Worm (Caenorhabditis elegans) whole organism, L4 larva: ENCODE measurements around the gene C17H12.12.

Experiments
- F26F4.8 ChIP-seq: fragments of 200-800 bp; sonication (Bioruptor generic); conservative IDR thresholded peaks from 2 replicates; pipeline ENCODE4 v1.3.6; 2022; ENCODE audit warnings: missing genetic modification characterization, missing compliant biosample characterization
- F37D6.2 ChIP-seq: sonication (generic microtip); optimal IDR thresholded peaks from 2 replicates; lab custom pipeline; 2016; ENCODE audit warnings: mild to moderate bottlenecking, missing genetic modification characterization, missing compliant biosample characterization
- F49E8.2 ChIP-seq: sonication (generic microtip); optimal IDR thresholded peaks from 2 replicates; lab custom pipeline; 2016; ENCODE audit warnings: missing compliant biosample characterization, mild to moderate bottlenecking, missing genetic modification characterization, borderline replicate concordance
- T20F7.1 ChIP-seq: fragments of 200-800 bp; sonication (Bioruptor generic); optimal IDR thresholded peaks from 2 replicates; lab custom pipeline; 2018; ENCODE audit warnings: mild to moderate bottlenecking, missing genetic modification characterization, missing compliant biosample characterization
- T26A8.4 ChIP-seq: fragments of 200-800 bp; sonication (Bioruptor generic); IDR thresholded peaks from 2 replicates; pipeline ENCODE4 v1.3.6; 2022; ENCODE audit warnings: missing genetic modification characterization, missing compliant biosample characterization
- Y5F2A.4 ChIP-seq: fragments of 200-800 bp; sonication (Bioruptor generic); optimal IDR thresholded peaks from 2 replicates; lab custom pipeline; 2018; ENCODE audit warnings: mild to moderate bottlenecking, missing genetic modification characterization, missing compliant biosample characterization
- ZK337.2 ChIP-seq: fragments of 200-800 bp; sonication (Bioruptor generic); IDR thresholded peaks from 2 replicates; pipeline ENCODE4 v1.3.6; 2022; ENCODE audit warnings: missing genetic modification reagents, missing genetic modification characterization, missing compliant biosample characterization
- ama-1 ChIP-seq: fragments of 150-350 bp; optimal IDR thresholded peaks from 2 replicates; lab custom pipeline; 2014; ENCODE audit warnings: inconsistent platforms, mixed read lengths
- arid-1 ChIP-seq: fragments of 200-800 bp; sonication (Bioruptor generic); conservative IDR thresholded peaks from 2 replicates; pipeline ENCODE4 v1.3.6; 2022; ENCODE audit warnings: missing genetic modification reagents, missing genetic modification characterization, missing compliant biosample characterization
- attf-4 ChIP-seq: sonication (generic microtip); optimal IDR thresholded peaks from 3 replicates; lab custom pipeline; 2017; ENCODE audit warnings: missing biosample characterization, missing genetic modification characterization
- ceh-44 ChIP-seq: fragments of 200-800 bp; sonication (Bioruptor generic); IDR thresholded peaks from 2 replicates; pipeline ENCODE4 v1.3.6; 2022; ENCODE audit warnings: missing genetic modification reagents, missing genetic modification characterization, missing compliant biosample characterization
- ceh-62 ChIP-seq: sonication (generic microtip); optimal IDR thresholded peaks from 2 replicates; lab custom pipeline; 2017; ENCODE audit warnings: missing biosample characterization, missing genetic modification characterization
- ces-1 ChIP-seq: fragments of 150-350 bp; sonication (generic microtip); optimal IDR thresholded peaks from 4 replicates; lab custom pipeline; 2014; ENCODE audit warnings: missing biosample characterization, missing genetic modification reagents, missing genetic modification characterization
- cey-2 ChIP-seq: sonication (generic microtip); optimal IDR thresholded peaks from 3 replicates; lab custom pipeline; 2017; ENCODE audit warnings: missing genetic modification characterization, mild to moderate bottlenecking, missing compliant biosample characterization, antibody characterized with exemption, borderline replicate concordance; ENCODE audit not compliant: insufficient read depth
- ctbp-1 ChIP-seq: fragments of 200-800 bp; sonication (Bioruptor generic); IDR thresholded peaks from 2 replicates; pipeline ENCODE4 v1.3.6; 2022; ENCODE audit warnings: missing genetic modification reagents, missing genetic modification characterization, missing compliant biosample characterization
- daf-16 ChIP-seq, 3 experiments: sonication (generic microtip); optimal IDR thresholded peaks; 2 replicates each; lab custom pipeline; 2016 to 2017; ENCODE audit warnings: missing genetic modification characterization in 3 of 3, missing genetic modification reagents in 3 of 3, mild to moderate bottlenecking in 2 of 3, missing compliant biosample characterization in 2 of 3, missing biosample characterization in 1 of 3, moderate library complexity in 1 of 3
- dmd-6 ChIP-seq: fragments of 200-800 bp; sonication (Bioruptor generic); IDR thresholded peaks from 2 replicates; pipeline ENCODE4 v1.3.6; 2022; ENCODE audit warnings: missing genetic modification reagents, missing genetic modification characterization, missing compliant biosample characterization
- dmd-9 ChIP-seq: fragments of 200-800 bp; sonication (Bioruptor generic); IDR thresholded peaks from 2 replicates; pipeline ENCODE4 v1.3.6; 2022; ENCODE audit warnings: missing genetic modification reagents, missing genetic modification characterization, missing compliant biosample characterization
- dve-1 ChIP-seq: sonication (generic microtip); optimal IDR thresholded peaks from 2 replicates; lab custom pipeline; 2017; ENCODE audit warnings: antibody characterized with exemption, mild to moderate bottlenecking, missing genetic modification characterization, missing compliant biosample characterization; ENCODE audit not compliant: insufficient read depth
- egl-43 ChIP-seq: fragments of 200-800 bp; sonication (Bioruptor generic); IDR thresholded peaks from 2 replicates; pipeline ENCODE4 v1.3.6; 2022; ENCODE audit warnings: missing genetic modification reagents, missing genetic modification characterization, missing compliant biosample characterization
- hif-1 ChIP-seq, 2 experiments: sonication (generic microtip); optimal IDR thresholded peaks; 2 replicates each; lab custom pipeline; 2016 to 2017; ENCODE audit warnings: missing compliant biosample characterization in 2 of 2, missing genetic modification characterization in 2 of 2, missing genetic modification reagents in 2 of 2, missing genotype in 2 of 2, mild to moderate bottlenecking in 1 of 2
- hlh-11 ChIP-seq: fragments of 200-800 bp; sonication (Bioruptor generic); optimal IDR thresholded peaks from 2 replicates; lab custom pipeline; 2018; ENCODE audit warnings: mild to moderate bottlenecking, missing genetic modification characterization, missing compliant biosample characterization
- jun-1 ChIP-seq: fragments of 150-350 bp; optimal IDR thresholded peaks from 2 replicates; lab custom pipeline; 2014; ENCODE audit warnings: missing biosample characterization, missing genetic modification reagents, missing genetic modification characterization
- lim-7 ChIP-seq: fragments of 200-800 bp; sonication (Bioruptor generic); IDR thresholded peaks from 2 replicates; pipeline ENCODE4 v1.3.6; 2022; ENCODE audit warnings: missing genetic modification characterization, missing compliant biosample characterization
- lin-1 ChIP-seq: fragments of 200-800 bp; sonication (Bioruptor generic); IDR thresholded peaks from 2 replicates; pipeline ENCODE4 v1.3.6; 2022; ENCODE audit warnings: missing genetic modification reagents, missing genetic modification characterization, missing compliant biosample characterization
- lin-13 ChIP-seq: fragments of 150-350 bp; optimal IDR thresholded peaks from 2 replicates; lab custom pipeline; 2014; ENCODE audit warnings: missing biosample characterization, missing genetic modification reagents, missing genetic modification characterization
- lin-38 ChIP-seq: fragments of 200-800 bp; sonication (Bioruptor generic); IDR thresholded peaks from 2 replicates; pipeline ENCODE4 v1.3.6; 2022; ENCODE audit warnings: missing genetic modification reagents, missing genetic modification characterization, missing compliant biosample characterization
- mdl-1 ChIP-seq, 2 experiments: fragments of 150-350 bp in 1 of 2; sonication (generic microtip) in 1 of 2; optimal IDR thresholded peaks; 2 replicates each; lab custom pipeline; 2014 to 2017; ENCODE audit warnings: missing biosample characterization in 2 of 2, missing genetic modification characterization in 2 of 2
- mep-1 ChIP-seq: fragments of 150-350 bp; sonication (generic microtip); optimal IDR thresholded peaks from 3 replicates; lab custom pipeline; 2014; ENCODE audit warnings: missing biosample characterization, missing genetic modification characterization
- mes-2 ChIP-seq: sonication (generic microtip); optimal IDR thresholded peaks from 2 replicates; lab custom pipeline; 2016; ENCODE audit warnings: missing genotype, mild to moderate bottlenecking, missing genetic modification characterization, missing compliant biosample characterization; ENCODE audit not compliant: poor library complexity, severe bottlenecking
- mxl-3 ChIP-seq: fragments of 200-800 bp; sonication (Bioruptor generic); optimal IDR thresholded peaks from 2 replicates; lab custom pipeline; 2018; ENCODE audit warnings: mild to moderate bottlenecking, missing genetic modification characterization, missing compliant biosample characterization
- nhr-102 ChIP-seq: sonication (generic microtip); optimal IDR thresholded peaks from 2 replicates; lab custom pipeline; 2016; ENCODE audit warnings: mild to moderate bottlenecking, missing genetic modification characterization, moderate library complexity, missing compliant biosample characterization
- nhr-11 ChIP-seq: fragments of 150-350 bp; optimal IDR thresholded peaks from 2 replicates; lab custom pipeline; 2014; ENCODE audit warnings: missing biosample characterization, missing genetic modification characterization
- nhr-237 ChIP-seq: sonication (generic microtip); optimal IDR thresholded peaks from 2 replicates; lab custom pipeline; 2017; ENCODE audit warnings: missing biosample characterization, missing genetic modification characterization
- nhr-48 ChIP-seq: sonication (generic microtip); optimal IDR thresholded peaks from 2 replicates; lab custom pipeline; 2016; ENCODE audit warnings: mild to moderate bottlenecking, missing genetic modification characterization, missing compliant biosample characterization
- nhr-6 ChIP-seq: fragments of 150-350 bp; optimal IDR thresholded peaks from 2 replicates; lab custom pipeline; 2014; ENCODE audit warnings: missing biosample characterization, missing genetic modification characterization
- nhr-76 ChIP-seq: fragments of 150-350 bp; optimal IDR thresholded peaks from 2 replicates; lab custom pipeline; 2014; ENCODE audit warnings: missing biosample characterization, missing genetic modification characterization
- nhr-77 ChIP-seq: fragments of 150-350 bp; optimal IDR thresholded peaks from 2 replicates; lab custom pipeline; 2014; ENCODE audit warnings: missing biosample characterization, missing genetic modification characterization
- pha-4 ChIP-seq, 2 experiments: fragments of 150-350 bp in 1 of 2; fragments of 200-800 bp in 1 of 2; sonication (Bioruptor generic) in 1 of 2; IDR thresholded peaks in 1 of 2; optimal IDR thresholded peaks in 1 of 2; 2 replicates each; pipeline versions ENCODE4 v1.3.6 to Lab custom; 2014 to 2022; ENCODE audit warnings: missing genetic modification characterization in 2 of 2, missing genetic modification reagents in 2 of 2, missing biosample characterization in 1 of 2, missing compliant biosample characterization in 1 of 2
- php-3 ChIP-seq: fragments of 200-800 bp; sonication (Bioruptor generic); IDR thresholded peaks from 2 replicates; pipeline ENCODE4 v1.3.6; 2022; ENCODE audit warnings: missing genetic modification reagents, missing genetic modification characterization, missing compliant biosample characterization
- pqm-1 ChIP-seq: sonication (generic microtip); optimal IDR thresholded peaks from 2 replicates; lab custom pipeline; 2017; ENCODE audit warnings: missing biosample characterization, missing genetic modification characterization
- saeg-2 ChIP-seq: fragments of 200-800 bp; sonication (Bioruptor generic); IDR thresholded peaks from 2 replicates; pipeline ENCODE4 v1.3.6; 2022; ENCODE audit warnings: missing genetic modification reagents, missing genetic modification characterization, missing compliant biosample characterization
- sdz-12 ChIP-seq: fragments of 200-800 bp; sonication (Bioruptor generic); optimal IDR thresholded peaks from 2 replicates; lab custom pipeline; 2018; ENCODE audit warnings: mild to moderate bottlenecking, missing genetic modification characterization, missing compliant biosample characterization
- snpc-4 ChIP-seq: fragments of 150-350 bp; optimal IDR thresholded peaks from 2 replicates; lab custom pipeline; 2014; ENCODE audit warnings: missing biosample characterization, missing genetic modification characterization
- spr-1 ChIP-seq: sonication (generic microtip); optimal IDR thresholded peaks from 2 replicates; lab custom pipeline; 2016; ENCODE audit warnings: mild to moderate bottlenecking, missing genetic modification characterization, missing compliant biosample characterization
- unc-62 ChIP-seq, 3 experiments: fragments of 150-350 bp in 1 of 3; sonication (generic microtip); optimal IDR thresholded peaks in 2 of 3; peaks in 1 of 3; 1 replicate in 1 of 3; 2 replicates in 2 of 3; lab custom pipeline; 2014 to 2017; ENCODE audit warnings: missing biosample characterization in 3 of 3, missing genetic modification characterization in 3 of 3, missing genetic modification reagents in 3 of 3, missing genotype in 1 of 3
- vab-7 ChIP-seq: fragments of 200-800 bp; sonication (Bioruptor generic); IDR thresholded peaks from 2 replicates; pipeline ENCODE4 v1.3.6; 2022; ENCODE audit warnings: missing genetic modification reagents, missing genetic modification characterization, missing compliant biosample characterization
- zfp-2 ChIP-seq: sonication (generic microtip); optimal IDR thresholded peaks from 2 replicates; lab custom pipeline; 2016; ENCODE audit warnings: mild to moderate bottlenecking, missing genetic modification characterization, missing compliant biosample characterization

Gene C17H12.12

ce11 chrIV:6756374-6756773, 39.4 kb upstream of the C17H12.12 start:
- TF ChIP-seq mep-1 (tag; lab: Kevin White, UChicago) (peak; percentile 92), nhr-102 (tag; lab: Kevin White, UChicago) (peak; percentile 81), ZK337.2 (0 out of 2 replicates have a peak, but pooled peaks have one; percentile 39), lin-1 (GFP tag; lab: Robert Waterston, UW) (peak; percentile 59; the same call in 1 of the 2 replicates), egl-43 (GFP tag; lab: Robert Waterston, UW) (peak; percentile 84), sdz-12 (GFP tag; lab: Kevin White, UChicago) (peak; percentile 36), cey-2 (tag; lab: Kevin White, UChicago) (no peak), ceh-44 (GFP tag; lab: Robert Waterston, UW) (peak; percentile 83), nhr-6 (peak; percentile 94), ctbp-1 (peak; percentile 80), F26F4.8 (GFP tag; lab: Robert Waterston, UW) (0 out of 2 replicates have a peak, but pooled peaks have one; percentile 36), pqm-1 (tag; lab: Kevin White, UChicago) (peak; percentile 61), hlh-11 (peak; percentile 87), attf-4 (tag; lab: Kevin White, UChicago) (peak; percentile 3), nhr-76 (no peak), F49E8.2 (tag; lab: Kevin White, UChicago) (peak; percentile 72), ama-1 (lab: Kevin White, UChicago) (peak; percentile 59), snpc-4 (tag; lab: Kevin White, UChicago) (no peak), Y5F2A.4 (GFP tag; lab: Kevin White, UChicago) (no peak), lin-38 (peak; percentile 87), jun-1 (tag; lab: Kevin White, UChicago) (peak; percentile 57), nhr-48 (tag; lab: Kevin White, UChicago) (peak; percentile 72), lin-13 (GFP tag; lab: Kevin White, UChicago) (peak; percentile 56), saeg-2 (GFP tag; lab: Robert Waterston, UW) (0 out of 2 replicates have a peak, but pooled peaks have one; percentile 11), dmd-6 (GFP tag; lab: Robert Waterston, UW) (peak; percentile 61), unc-62 (GFP tag; optimal IDR thresholded peaks at IDR 0.05 in 1 of 2; lab: Kevin White, UChicago) (peak in 1 of 2 experiments; percentile 86), unc-62 (tag; optimal IDR thresholded peaks at IDR 0.05; lab: Kevin White, UChicago) (no peak), vab-7 (GFP tag; lab: Robert Waterston, UW) (peak; percentile 51; the same call in 1 of the 2 replicates), nhr-77 (tag; lab: Kevin White, UChicago) (peak; percentile 68), T20F7.1 (GFP tag; lab: Kevin White, UChicago) (peak; percentile 59), nhr-237 (tag; lab: Kevin White, UChicago) (no peak), arid-1 (GFP tag; lab: Robert Waterston, UW) (peak; percentile 64; the same call in 1 of the 2 replicates), php-3 (peak; percentile 45), dmd-9 (GFP tag; lab: Robert Waterston, UW) (no peak), F37D6.2 (tag; lab: Kevin White, UChicago) (peak; percentile 71), spr-1 (tag; lab: Kevin White, UChicago) (peak; percentile 75), nhr-11 (peak; percentile 84), mxl-3 (GFP tag; lab: Kevin White, UChicago) (peak; percentile 68), ces-1 (GFP tag; lab: Kevin White, UChicago) (peak; percentile 38), T26A8.4 (GFP tag; lab: Robert Waterston, UW) (peak; percentile 82), mes-2 (tag; lab: Kevin White, UChicago) (peak; percentile 92), dve-1 (tag; lab: Kevin White, UChicago) (peak; percentile 92), pha-4 (GFP tag; IDR thresholded peaks at IDR 0.05; lab: Robert Waterston, UW) (peak; percentile 86), pha-4 (tag; optimal IDR thresholded peaks at IDR 0.05; lab: Kevin White, UChicago) (no peak), lim-7 (GFP tag; lab: Robert Waterston, UW) (no peak), mdl-1 (tag; optimal IDR thresholded peaks at IDR 0.05; lab: Kevin White, UChicago) (peak; percentile 55 to 62), daf-16 (GFP tag; optimal IDR thresholded peaks at IDR 0.05; lab: Kevin White, UChicago) (peak in 1 of 2 experiments; percentile 57), daf-16 (tag; optimal IDR thresholded peaks at IDR 0.05; lab: Kevin White, UChicago) (peak; percentile 90), zfp-2 (tag; lab: Kevin White, UChicago) (peak; percentile 48), hif-1 (tag; optimal IDR thresholded peaks at IDR 0.05; lab: Kevin White, UChicago) (peak; percentile 20 to 84), ceh-62 (tag; lab: Kevin White, UChicago) (no peak)
